Worm (Caenorhabditis elegans) whole organism, late embryonic: ENCODE data around the gene oga-1.

Experiments used
- fax-1 ChIP-seq: sonication (generic microtip); optimal IDR thresholded peaks from 2 replicates; lab custom pipeline; 2016; ENCODE audit warnings: missing genotype, missing genetic modification characterization, missing compliant biosample characterization
- nhr-232 ChIP-seq: sonication (generic microtip); optimal IDR thresholded peaks from 2 replicates; lab custom pipeline; 2016; ENCODE audit warnings: missing genetic modification characterization, missing compliant biosample characterization

- TF ChIP-seq fax-1 (tag; lab: Kevin White, UChicago) (no peak), nhr-232 (tag; lab: Kevin White, UChicago) (no peak)
Measured at ce11 chrX:9373729-9374128, 26.5 kb upstream of the oga-1 start.
